Fruit fly (Drosophila melanogaster): ENCODE results near the gene CG3156.
A peak's percentile ranks its signal among the peaks of the same experiment; 100 is the strongest.

CG3156 gene

DNA sequence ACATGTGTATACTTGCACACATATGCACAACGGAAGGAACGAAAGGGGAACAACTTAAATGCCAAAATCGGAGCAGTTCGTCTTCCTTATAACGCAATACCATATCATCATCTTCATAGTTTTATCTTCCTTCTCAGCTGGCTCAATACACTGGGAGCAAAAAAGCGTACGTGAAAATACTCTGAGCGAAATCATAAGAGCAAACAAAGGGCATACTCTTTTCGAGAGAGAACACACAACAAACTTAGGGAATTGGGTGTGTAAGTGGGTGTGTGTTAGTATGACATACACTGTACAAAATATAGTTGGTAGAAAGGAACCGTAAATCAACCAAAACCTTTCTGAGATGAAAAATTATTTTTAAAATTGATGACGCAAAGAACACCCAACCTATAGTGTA is 24.8 kb downstream of the CG3156 start:
- TF ChIP-seq CG12768 (GFP tag; optimal IDR thresholded peaks at IDR 0.05), result no peak
- no peak for TF ChIP-seq bab1 (GFP tag; optimal IDR thresholded peaks at IDR 0.05)
- TF ChIP-seq Crg-1 (GFP tag; optimal IDR thresholded peaks at IDR 0.05), result no peak
- TF ChIP-seq Clk (GFP tag; optimal IDR thresholded peaks at IDR 0.05), result no peak
- TF ChIP-seq CG5204 (GFP tag; optimal IDR thresholded peaks at IDR 0.05), result no peak
- no peak for TF ChIP-seq CG11617 (GFP tag; optimal IDR thresholded peaks at IDR 0.05)
- no peak for TF ChIP-seq kay (GFP tag; ENCODE audit: borderline replicate concordance)
- no peak for TF ChIP-seq ovo (GFP tag; optimal IDR thresholded peaks at IDR 0.05)
- TF ChIP-seq toe (GFP tag; optimal IDR thresholded peaks at IDR 0.05), result no peak
- TF ChIP-seq cnc (optimal IDR thresholded peaks at IDR 0.05), result no peak
- no peak for TF ChIP-seq Hr96 (GFP tag; optimal IDR thresholded peaks at IDR 0.05)
- TF ChIP-seq CG33017 (tag; optimal IDR thresholded peaks at IDR 0.05), result no peak
- TF ChIP-seq CG7101 (tag; optimal IDR thresholded peaks at IDR 0.05), result no peak

DNA sequence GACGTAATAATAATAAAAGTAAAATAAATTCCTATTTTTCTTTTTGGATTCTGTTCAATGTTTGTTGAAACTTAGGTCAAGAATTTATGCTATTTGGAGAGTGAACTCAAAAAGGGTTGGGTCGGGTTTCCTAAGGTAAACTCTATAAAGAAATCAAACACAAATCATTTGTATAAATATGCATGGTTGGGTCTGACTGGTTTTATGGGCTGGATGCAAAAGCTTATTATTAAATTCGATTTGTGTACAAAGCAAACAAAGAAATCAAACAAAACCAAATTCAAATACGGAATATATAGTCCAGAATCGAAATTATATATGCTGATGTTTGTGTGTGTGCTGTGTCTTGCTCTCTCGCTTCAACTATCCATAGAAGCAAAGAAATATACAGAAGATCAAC is 28.0 kb downstream of the CG3156 start:
- TF ChIP-seq CG12768 (GFP tag; optimal IDR thresholded peaks at IDR 0.05) (no peak), CG33017 (tag; optimal IDR thresholded peaks at IDR 0.05) (no peak), CG11617 (GFP tag; optimal IDR thresholded peaks at IDR 0.05) (no peak), CG1620 (GFP tag; optimal IDR thresholded peaks at IDR 0.05) (no peak), Clk (GFP tag; optimal IDR thresholded peaks at IDR 0.05) (no peak)

DNA sequence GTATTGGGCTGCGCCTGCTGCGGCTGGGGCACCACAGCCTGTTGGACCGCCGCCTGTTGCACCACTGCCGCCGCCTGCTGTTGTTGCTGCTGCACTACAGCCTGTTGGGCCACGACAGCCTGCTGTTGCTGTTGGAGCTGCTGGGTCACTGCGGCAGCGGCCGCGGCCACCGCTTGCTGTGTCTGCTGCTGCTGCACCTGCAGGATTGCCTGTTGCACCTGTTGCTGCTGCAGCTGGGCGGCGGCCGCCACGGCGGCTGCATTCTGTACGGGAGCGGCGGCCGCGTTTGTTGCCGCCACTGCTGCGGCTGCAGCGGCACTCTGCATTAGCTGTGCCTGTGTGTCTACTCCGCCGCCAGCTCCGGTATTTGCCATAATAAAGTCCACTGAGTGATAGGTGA is 31.2 kb downstream of the CG3156 start:
- TF ChIP-seq bab1 (GFP tag; optimal IDR thresholded peaks at IDR 0.05), result no peak
- no peak for TF ChIP-seq CG7045 (GFP tag; optimal IDR thresholded peaks at IDR 0.05)

DNA sequence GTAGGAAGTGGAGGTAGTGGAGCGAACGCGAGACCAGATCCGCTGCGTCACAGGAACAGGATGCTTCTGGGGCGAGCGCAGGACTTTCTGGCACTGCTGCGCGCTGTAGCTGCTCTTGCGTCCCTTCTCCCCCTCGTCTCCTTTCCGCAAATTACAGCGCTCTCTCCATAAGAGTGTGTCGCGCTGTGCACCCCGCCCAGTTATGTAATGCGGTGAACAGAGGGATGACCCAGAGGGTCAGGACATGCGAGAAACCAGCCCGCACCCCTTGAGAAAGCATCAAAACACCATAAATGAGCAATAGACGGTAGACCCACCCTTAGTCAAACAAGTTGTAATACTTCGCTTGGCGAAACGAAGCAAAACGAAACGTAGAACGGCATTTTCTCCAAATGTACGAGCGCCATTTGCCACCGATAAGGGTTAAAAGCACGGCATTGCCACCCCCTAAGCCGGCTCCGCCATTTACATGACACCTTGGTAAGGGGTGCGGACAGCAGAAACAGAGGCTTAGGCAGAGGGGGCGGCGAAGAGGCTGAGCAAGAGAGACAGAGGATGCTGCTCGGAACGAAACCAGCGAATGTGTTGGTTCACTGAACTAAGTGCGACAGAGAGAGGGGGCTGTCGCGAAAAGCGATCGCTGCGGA is 32.7 kb downstream of the CG3156 start:
- no peak for TF ChIP-seq Mnt (GFP tag; optimal IDR thresholded peaks at IDR 0.05)
- TF ChIP-seq Hr96 (GFP tag; optimal IDR thresholded peaks at IDR 0.05), result no peak
- TF ChIP-seq CG7101 (tag; optimal IDR thresholded peaks at IDR 0.05), result no peak
- TF ChIP-seq toe (GFP tag; optimal IDR thresholded peaks at IDR 0.05), result no peak
- TF ChIP-seq CG33017 (tag; optimal IDR thresholded peaks at IDR 0.05), result no peak
- no peak for TF ChIP-seq cic (GFP tag; optimal IDR thresholded peaks at IDR 0.05)
- no peak for TF ChIP-seq ovo (GFP tag; optimal IDR thresholded peaks at IDR 0.05)
- TF ChIP-seq Clk (GFP tag; optimal IDR thresholded peaks at IDR 0.05), result no peak

DNA sequence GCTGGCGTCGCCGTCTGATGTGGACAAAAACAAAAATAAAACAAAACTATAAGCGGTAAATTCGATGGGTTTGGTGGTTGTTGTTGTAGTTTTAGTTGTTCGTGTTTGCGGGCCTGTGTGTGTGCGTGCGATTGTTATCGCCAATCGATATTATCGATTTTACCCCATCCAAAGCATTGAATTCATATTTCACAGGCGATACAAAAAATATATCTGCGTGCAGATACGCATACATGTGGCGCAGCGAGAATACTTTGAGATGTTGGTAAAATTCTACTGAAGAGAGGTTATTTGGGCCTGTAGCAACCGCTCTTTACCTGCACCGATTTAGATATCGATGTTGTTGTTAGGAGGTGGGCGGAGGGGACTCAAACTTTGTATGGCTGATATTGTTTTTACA is 34.0 kb downstream of the CG3156 start:
- no peak for TF ChIP-seq Hr96 (GFP tag; optimal IDR thresholded peaks at IDR 0.05)
- no peak for TF ChIP-seq CG12768 (GFP tag; optimal IDR thresholded peaks at IDR 0.05)
- no peak for TF ChIP-seq pad (GFP tag; optimal IDR thresholded peaks at IDR 0.05)

DNA sequence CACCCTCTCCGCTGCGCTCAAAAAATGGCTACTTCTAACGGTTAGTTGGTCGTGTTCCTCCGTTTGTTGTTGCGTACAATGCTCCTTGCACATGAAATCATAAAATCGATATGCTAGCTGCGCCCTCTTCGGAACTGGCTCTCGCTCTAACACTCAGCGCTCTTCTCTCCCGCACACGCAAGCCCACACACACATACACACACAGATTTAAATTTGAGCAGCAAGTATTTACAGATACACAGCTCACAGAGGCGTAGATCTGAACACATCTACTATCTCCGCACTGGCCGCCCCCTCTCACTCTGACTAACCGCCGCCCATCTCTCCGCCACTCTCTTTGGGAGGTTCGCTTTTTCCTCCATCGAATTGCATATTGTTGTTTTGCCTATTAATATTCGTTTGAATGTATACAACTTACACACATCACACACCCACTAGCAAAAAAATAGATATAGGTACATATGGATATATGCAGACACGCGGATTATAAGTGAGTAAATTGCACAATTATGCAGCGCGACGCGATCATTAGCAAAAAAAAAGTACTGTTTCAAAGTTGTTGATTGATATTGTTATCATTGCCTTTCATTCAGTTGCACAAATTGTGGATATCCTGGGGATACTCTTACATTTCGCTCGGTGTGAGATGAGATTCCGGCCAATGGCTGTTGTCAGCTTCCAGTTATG is 34.8 kb downstream of the CG3156 start:
- TF ChIP-seq cnc (optimal IDR thresholded peaks at IDR 0.05), result no peak
- TF ChIP-seq toe (GFP tag; optimal IDR thresholded peaks at IDR 0.05), result peak; percentile 83
- peak; percentile 83 for TF ChIP-seq CG33017 (tag; optimal IDR thresholded peaks at IDR 0.05)
- peak; percentile 76 for TF ChIP-seq cic (GFP tag; optimal IDR thresholded peaks at IDR 0.05)
- peak; percentile 92 for TF ChIP-seq CG7101 (tag; optimal IDR thresholded peaks at IDR 0.05)
- peak; percentile 81 for TF ChIP-seq bab1 (GFP tag; optimal IDR thresholded peaks at IDR 0.05)
- peak; percentile 81 for TF ChIP-seq CG12768 (GFP tag; optimal IDR thresholded peaks at IDR 0.05)
- peak; percentile 90 for TF ChIP-seq CG5204 (GFP tag; optimal IDR thresholded peaks at IDR 0.05)
- peak; percentile 69 for TF ChIP-seq tj (GFP tag; optimal IDR thresholded peaks at IDR 0.05)
- TF ChIP-seq CG1620 (GFP tag; optimal IDR thresholded peaks at IDR 0.05), result peak; percentile 93
- peak; percentile 79 for TF ChIP-seq CG7045 (GFP tag; optimal IDR thresholded peaks at IDR 0.05)
- peak; percentile 78 for TF ChIP-seq pad (GFP tag; optimal IDR thresholded peaks at IDR 0.05)
- TF ChIP-seq Hr96 (GFP tag; optimal IDR thresholded peaks at IDR 0.05), result peak; percentile 95
- TF ChIP-seq Clk (GFP tag; optimal IDR thresholded peaks at IDR 0.05), result peak; percentile 48
- peak; percentile 74 for TF ChIP-seq CG11617 (GFP tag; optimal IDR thresholded peaks at IDR 0.05)
- peak; percentile 88 for TF ChIP-seq kay (GFP tag; ENCODE audit: borderline replicate concordance)
- TF ChIP-seq Crg-1 (GFP tag; optimal IDR thresholded peaks at IDR 0.05), result peak; percentile 61
- peak; percentile 83 for TF ChIP-seq ovo (GFP tag; optimal IDR thresholded peaks at IDR 0.05)
- peak; percentile 84 for TF ChIP-seq CG14711 (tag; optimal IDR thresholded peaks at IDR 0.05)
- TF ChIP-seq Mnt (GFP tag; optimal IDR thresholded peaks at IDR 0.05), result peak; percentile 90

DNA sequence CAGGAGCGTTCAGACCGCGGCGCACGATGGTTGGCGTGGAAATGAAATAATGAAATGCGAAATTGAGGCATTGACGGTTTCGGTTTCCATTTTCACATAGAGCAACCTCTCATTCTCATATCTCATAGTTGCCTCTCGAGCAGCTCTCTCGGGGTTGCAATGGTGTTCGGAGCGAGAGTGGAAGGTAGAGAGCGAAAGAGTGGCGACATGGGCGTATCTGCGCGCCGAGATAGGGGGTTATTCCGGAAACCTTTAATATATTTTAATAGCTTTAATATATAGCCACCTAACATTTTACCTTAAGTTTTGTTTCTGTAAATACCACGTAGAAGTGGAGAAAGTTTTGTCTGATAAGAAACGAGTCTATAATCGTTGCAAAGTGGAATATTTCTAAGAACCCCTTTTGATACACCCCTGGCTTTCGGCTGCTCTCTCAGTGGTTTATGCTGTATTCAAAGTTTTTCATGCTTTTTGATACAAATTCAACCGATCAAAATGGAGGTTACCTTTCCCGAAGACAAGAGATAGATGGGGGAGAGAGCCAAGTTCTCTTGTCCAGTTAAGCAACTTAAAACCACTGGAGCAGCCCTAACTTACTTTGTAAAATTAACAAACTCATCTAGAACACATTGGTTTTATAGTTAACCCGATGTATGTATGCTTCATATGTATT is 35.6 kb downstream of the CG3156 start, which contains the start of gene elav:
Gene elav (minus strand): TSS at position 48 of the 673 bp plus-strand sequence.
- TF ChIP-seq tj (GFP tag; optimal IDR thresholded peaks at IDR 0.05), result peak; percentile 93
- TF ChIP-seq CG12768 (GFP tag; optimal IDR thresholded peaks at IDR 0.05), result peak; percentile 97
- TF ChIP-seq cnc (optimal IDR thresholded peaks at IDR 0.05), result no peak
- TF ChIP-seq kay (GFP tag; ENCODE audit: borderline replicate concordance), result peak; percentile 56
- TF ChIP-seq Mnt (GFP tag; optimal IDR thresholded peaks at IDR 0.05), result peak; percentile 95
- TF ChIP-seq CG11617 (GFP tag; optimal IDR thresholded peaks at IDR 0.05), result peak; percentile 98
- TF ChIP-seq pad (GFP tag; optimal IDR thresholded peaks at IDR 0.05), result peak; percentile 92
- TF ChIP-seq CG1620 (GFP tag; optimal IDR thresholded peaks at IDR 0.05), result peak; percentile 98
- TF ChIP-seq bab1 (GFP tag; optimal IDR thresholded peaks at IDR 0.05), result peak; percentile 99
- TF ChIP-seq CG7045 (GFP tag; optimal IDR thresholded peaks at IDR 0.05), result peak; percentile 96
- TF ChIP-seq CG5204 (GFP tag; optimal IDR thresholded peaks at IDR 0.05), result peak; percentile 96
- peak; percentile 99 for TF ChIP-seq Hr96 (GFP tag; optimal IDR thresholded peaks at IDR 0.05)
- peak; percentile 95 for TF ChIP-seq CG33017 (tag; optimal IDR thresholded peaks at IDR 0.05)
- peak; percentile 96 for TF ChIP-seq ovo (GFP tag; optimal IDR thresholded peaks at IDR 0.05)
- TF ChIP-seq Clk (GFP tag; optimal IDR thresholded peaks at IDR 0.05), result peak; percentile 83
- peak; percentile 94 for TF ChIP-seq CG14711 (tag; optimal IDR thresholded peaks at IDR 0.05)
- TF ChIP-seq CG7101 (tag; optimal IDR thresholded peaks at IDR 0.05), result peak; percentile 98
- peak; percentile 97 for TF ChIP-seq Crg-1 (GFP tag; optimal IDR thresholded peaks at IDR 0.05)
- peak; percentile 94 for TF ChIP-seq toe (GFP tag; optimal IDR thresholded peaks at IDR 0.05)
- peak; percentile 78 for TF ChIP-seq cic (GFP tag; optimal IDR thresholded peaks at IDR 0.05)

All from whole organism, adult.